Worm (Caenorhabditis elegans) whole organism, young adult: ENCODE results near the gene ddx-46.

Experiments
- B0019.2 ChIP-seq: fragments of 200-800 bp; sonication (Bioruptor generic); conservative IDR thresholded peaks from 2 replicates; pipeline ENCODE4 v1.3.6; 2022; ENCODE audit warnings: missing genetic modification reagents, missing genetic modification characterization, missing compliant biosample characterization
- B0035.1 ChIP-seq: sonication (generic microtip); optimal IDR thresholded peaks from 2 replicates; lab custom pipeline; 2016; ENCODE audit warnings: missing genetic modification characterization, mild to moderate bottlenecking, missing compliant biosample characterization, missing genotype, missing genetic modification reagents
- F33H1.4 ChIP-seq: fragments of 200-800 bp; sonication (Bioruptor generic); IDR thresholded peaks from 2 replicates; pipeline ENCODE4 v1.3.6; 2022; ENCODE audit warnings: missing genetic modification reagents, missing genetic modification characterization, missing compliant biosample characterization
- F37B4.10 ChIP-seq: fragments of 200-800 bp; sonication (Bioruptor generic); IDR thresholded peaks from 2 replicates; pipeline ENCODE4 v1.3.6; 2022; ENCODE audit warnings: missing genetic modification characterization, missing compliant biosample characterization
- F49E8.2 ChIP-seq: sonication (generic microtip); optimal IDR thresholded peaks from 3 replicates; lab custom pipeline; 2017; ENCODE audit warnings: missing genetic modification characterization, mild to moderate bottlenecking, missing compliant biosample characterization, antibody characterized with exemption, moderate library complexity; ENCODE audit not compliant: insufficient read depth
- F57A8.1 ChIP-seq: fragments of 200-800 bp; sonication (Bioruptor generic); optimal IDR thresholded peaks from 2 replicates; lab custom pipeline; 2018; ENCODE audit warnings: mild to moderate bottlenecking, missing genetic modification characterization, moderate library complexity, missing compliant biosample characterization
- T07F8.4 ChIP-seq: sonication (generic microtip); optimal IDR thresholded peaks from 2 replicates; lab custom pipeline; 2016; ENCODE audit warnings: mild to moderate bottlenecking, missing genetic modification characterization, moderate library complexity, missing compliant biosample characterization
- Y53G8AR.9 ChIP-seq: fragments of 200-800 bp; sonication (Bioruptor generic); conservative IDR thresholded peaks from 2 replicates; pipeline ENCODE4 v1.3.6; 2022; ENCODE audit warnings: missing genetic modification reagents, missing genetic modification characterization, missing compliant biosample characterization
- Y79H2A.3 ChIP-seq: fragments of 200-800 bp; sonication (Bioruptor generic); conservative IDR thresholded peaks from 2 replicates; pipeline ENCODE4 v1.3.6; 2022; ENCODE audit warnings: missing genetic modification reagents, missing genetic modification characterization, missing compliant biosample characterization
- akir-1 ChIP-seq: fragments of 200-800 bp; sonication (Bioruptor generic); optimal IDR thresholded peaks from 2 replicates; lab custom pipeline; 2018; ENCODE audit warnings: mild to moderate bottlenecking, missing genetic modification characterization, moderate library complexity, missing compliant biosample characterization
- aptf-3 ChIP-seq: fragments of 200-800 bp; sonication (Bioruptor generic); IDR thresholded peaks from 2 replicates; pipeline ENCODE4 v1.3.6; 2022; ENCODE audit warnings: missing genetic modification characterization, missing compliant biosample characterization
- attf-5 ChIP-seq: fragments of 200-800 bp; sonication (Bioruptor generic); optimal IDR thresholded peaks from 2 replicates; lab custom pipeline; 2018; ENCODE audit warnings: mild to moderate bottlenecking, missing genetic modification characterization, missing compliant biosample characterization
- bed-1 ChIP-seq: fragments of 200-800 bp; sonication (Bioruptor generic); IDR thresholded peaks from 2 replicates; pipeline ENCODE4 v1.3.6; 2022; ENCODE audit warnings: missing genetic modification reagents, missing genetic modification characterization, missing compliant biosample characterization
- cebp-1 ChIP-seq, 2 experiments: fragments of 200-800 bp in 1 of 2; sonication (Bioruptor generic) in 1 of 2; sonication (generic microtip) in 1 of 2; IDR thresholded peaks in 1 of 2; optimal IDR thresholded peaks in 1 of 2; 2 replicates each; pipeline versions ENCODE4 v1.3.6 to Lab custom; 2017 to 2022; ENCODE audit warnings: missing compliant biosample characterization in 2 of 2, missing genetic modification characterization in 2 of 2, mild to moderate bottlenecking in 1 of 2, missing genetic modification reagents in 1 of 2, moderate library complexity in 1 of 2
- cebp-2 ChIP-seq: fragments of 200-800 bp; sonication (Bioruptor generic); IDR thresholded peaks from 2 replicates; pipeline ENCODE4 v1.3.6; 2022; ENCODE audit warnings: missing genetic modification characterization, missing compliant biosample characterization
- ceh-100 ChIP-seq: fragments of 200-800 bp; sonication (Bioruptor generic); IDR thresholded peaks from 2 replicates; pipeline ENCODE4 v1.3.6; 2022; ENCODE audit warnings: missing genetic modification reagents, missing genetic modification characterization, missing compliant biosample characterization
- ceh-79 ChIP-seq: sonication (generic microtip); optimal IDR thresholded peaks from 2 replicates; lab custom pipeline; 2017; ENCODE audit warnings: mild to moderate bottlenecking, missing genetic modification characterization, missing compliant biosample characterization
- chd-7 ChIP-seq: sonication (generic microtip); optimal IDR thresholded peaks from 2 replicates; lab custom pipeline; 2016; ENCODE audit warnings: mild to moderate bottlenecking, missing genetic modification characterization, moderate library complexity, missing compliant biosample characterization
- dpl-1 ChIP-seq: fragments of 150-350 bp; optimal IDR thresholded peaks from 2 replicates; lab custom pipeline; 2014; ENCODE audit warnings: missing biosample characterization, missing genetic modification reagents, missing genetic modification characterization
- efl-1 ChIP-seq: fragments of 150-350 bp; optimal IDR thresholded peaks from 2 replicates; lab custom pipeline; 2014; ENCODE audit warnings: missing biosample characterization, missing genetic modification reagents, missing genetic modification characterization
- egl-18 ChIP-seq: fragments of 200-800 bp; sonication (Bioruptor generic); IDR thresholded peaks from 2 replicates; pipeline ENCODE4 v1.3.6; 2022; ENCODE audit warnings: missing genetic modification reagents, missing genetic modification characterization, missing compliant biosample characterization
- egrh-3 ChIP-seq: fragments of 200-800 bp; sonication (Bioruptor generic); IDR thresholded peaks from 2 replicates; pipeline ENCODE4 v1.3.6; 2022; ENCODE audit warnings: missing genetic modification reagents, missing genetic modification characterization, missing compliant biosample characterization
- ekl-4 ChIP-seq: fragments of 200-800 bp; sonication (Bioruptor generic); IDR thresholded peaks from 2 replicates; pipeline ENCODE4 v1.3.6; 2022; ENCODE audit warnings: missing genetic modification reagents, missing genetic modification characterization, missing compliant biosample characterization
- ets-4 ChIP-seq: fragments of 200-800 bp; sonication (Bioruptor generic); optimal IDR thresholded peaks from 2 replicates; lab custom pipeline; 2018; ENCODE audit warnings: mild to moderate bottlenecking, missing genetic modification characterization, missing compliant biosample characterization
- fkh-3 ChIP-seq: sonication (generic microtip); optimal IDR thresholded peaks from 2 replicates; lab custom pipeline; 2016; ENCODE audit warnings: mild to moderate bottlenecking, missing genetic modification characterization, missing compliant biosample characterization
- him-1 ChIP-seq: sonication (generic microtip); optimal IDR thresholded peaks from 2 replicates; lab custom pipeline; 2016; ENCODE audit warnings: missing genotype, missing genetic modification reagents, missing genetic modification characterization, missing compliant biosample characterization
- hmg-1.2 ChIP-seq: fragments of 200-800 bp; sonication (Bioruptor generic); IDR thresholded peaks from 2 replicates; pipeline ENCODE4 v1.3.6; 2022; ENCODE audit warnings: missing genetic modification reagents, missing genetic modification characterization, missing compliant biosample characterization
- lin-40 ChIP-seq: sonication (generic microtip); optimal IDR thresholded peaks from 2 replicates; lab custom pipeline; 2016; ENCODE audit warnings: missing genetic modification characterization, mild to moderate bottlenecking, missing compliant biosample characterization, missing genotype, missing genetic modification reagents
- lin-54 ChIP-seq: fragments of 200-800 bp; sonication (Bioruptor generic); optimal IDR thresholded peaks from 2 replicates; lab custom pipeline; 2018; ENCODE audit warnings: mild to moderate bottlenecking, missing genetic modification characterization, missing compliant biosample characterization
- lir-1 ChIP-seq: fragments of 200-800 bp; sonication (Bioruptor generic); conservative IDR thresholded peaks from 2 replicates; pipeline ENCODE4 v1.3.6; 2022; ENCODE audit warnings: missing genetic modification reagents, missing genetic modification characterization, missing compliant biosample characterization
- lsl-1 ChIP-seq: fragments of 200-800 bp; sonication (Bioruptor generic); optimal IDR thresholded peaks from 2 replicates; lab custom pipeline; 2018; ENCODE audit warnings: mild to moderate bottlenecking, missing genetic modification characterization, moderate library complexity, missing compliant biosample characterization
- madf-10 ChIP-seq: sonication (generic microtip); optimal IDR thresholded peaks from 2 replicates; lab custom pipeline; 2016; ENCODE audit warnings: mild to moderate bottlenecking, missing genetic modification characterization, missing compliant biosample characterization
- madf-8 ChIP-seq: fragments of 200-800 bp; sonication (Bioruptor generic); conservative IDR thresholded peaks from 2 replicates; pipeline ENCODE4 v1.3.6; 2022; ENCODE audit warnings: missing genetic modification reagents, missing genetic modification characterization, missing compliant biosample characterization
- mcd-1 ChIP-seq: fragments of 200-800 bp; sonication (Bioruptor generic); IDR thresholded peaks from 2 replicates; pipeline ENCODE4 v1.3.6; 2022; ENCODE audit warnings: missing genetic modification reagents, missing genetic modification characterization, missing compliant biosample characterization
- nhr-120 ChIP-seq: fragments of 200-800 bp; sonication (Bioruptor generic); IDR thresholded peaks from 2 replicates; pipeline ENCODE4 v1.3.6; 2022; ENCODE audit warnings: missing genetic modification characterization, missing compliant biosample characterization
- nhr-80 ChIP-seq: sonication (generic microtip); optimal IDR thresholded peaks from 2 replicates; lab custom pipeline; 2016; ENCODE audit warnings: missing genetic modification characterization, missing compliant biosample characterization
- pbrm-1 ChIP-seq: fragments of 200-800 bp; sonication (Bioruptor generic); IDR thresholded peaks from 2 replicates; pipeline ENCODE4 v1.3.6; 2022; ENCODE audit warnings: missing genetic modification reagents, missing genetic modification characterization, missing compliant biosample characterization
- pha-4 ChIP-seq: fragments of 150-350 bp; sonication (generic microtip); optimal IDR thresholded peaks from 2 replicates; lab custom pipeline; 2014; ENCODE audit warnings: missing biosample characterization, missing genetic modification reagents, missing genetic modification characterization
- rcor-1 ChIP-seq: fragments of 200-800 bp; sonication (Bioruptor generic); IDR thresholded peaks from 2 replicates; pipeline ENCODE4 v1.3.6; 2022; ENCODE audit warnings: missing genetic modification reagents, missing genetic modification characterization, missing compliant biosample characterization
- rpc-1 ChIP-seq, 2 experiments: fragments of 150-350 bp in 1 of 2; sonication (generic microtip) in 1 of 2; optimal IDR thresholded peaks; 2 replicates each; lab custom pipeline; 2014 to 2018; ENCODE audit warnings: missing biosample characterization in 1 of 2, missing genetic modification characterization in 1 of 2, missing genetic modification reagents in 1 of 2, missing genotype in 1 of 2
- sea-2 ChIP-seq: fragments of 200-800 bp; sonication (Bioruptor generic); IDR thresholded peaks from 2 replicates; pipeline ENCODE4 v1.3.6; 2022; ENCODE audit warnings: missing genetic modification characterization, missing compliant biosample characterization
- snpc-4 ChIP-seq, 5 experiments: fragments of 150-350 bp in 1 of 5; sonication (generic microtip) in 4 of 5; optimal IDR thresholded peaks; 2 replicates each; lab custom pipeline; 2014 to 2018; ENCODE audit warnings: missing genetic modification characterization in 5 of 5, missing biosample characterization in 3 of 5, antibody characterized with exemption in 2 of 5, mild to moderate bottlenecking in 2 of 5, missing compliant biosample characterization in 2 of 5, missing genotype in 2 of 5, moderate library complexity in 2 of 5, missing genetic modification reagents in 1 of 5
- sptf-2 ChIP-seq: fragments of 200-800 bp; sonication (Bioruptor generic); optimal IDR thresholded peaks from 2 replicates; lab custom pipeline; 2018; ENCODE audit warnings: mild to moderate bottlenecking, missing genetic modification characterization, missing compliant biosample characterization
- unc-62 ChIP-seq: fragments of 150-350 bp; optimal IDR thresholded peaks from 2 replicates; lab custom pipeline; 2014; ENCODE audit warnings: missing biosample characterization, missing genetic modification reagents, missing genetic modification characterization
- ztf-18 ChIP-seq: sonication (generic microtip); optimal IDR thresholded peaks from 2 replicates; lab custom pipeline; 2016; ENCODE audit warnings: missing genotype, mild to moderate bottlenecking, missing genetic modification characterization, missing compliant biosample characterization

ddx-46 gene

ce11 chrIV:1277067-1277466 is 32.4 kb downstream of the ddx-46 start (continued):
- no peak for TF ChIP-seq ets-4 (GFP tag; lab: Kevin White, UChicago)
- no peak for TF ChIP-seq sea-2
- TF ChIP-seq cebp-1 (GFP tag; IDR thresholded peaks at IDR 0.05; lab: Robert Waterston, UW) = no peak
- TF ChIP-seq cebp-1 (tag; optimal IDR thresholded peaks at IDR 0.05; lab: Kevin White, UChicago) = no peak

- TF ChIP-seq rcor-1 (GFP tag; lab: Robert Waterston, UW) = no peak
- no peak for TF ChIP-seq lin-40 (tag; lab: Kevin White, UChicago)
- TF ChIP-seq pha-4 (tag; lab: Kevin White, UChicago) = no peak
- TF ChIP-seq cebp-2 = no peak
- TF ChIP-seq F37B4.10 = no peak
- TF ChIP-seq lsl-1 (GFP tag; lab: Kevin White, UChicago) = peak; percentile 63
- no peak for TF ChIP-seq F57A8.1 (GFP tag; lab: Kevin White, UChicago)
- no peak for TF ChIP-seq sptf-2 (GFP tag; lab: Kevin White, UChicago)
- TF ChIP-seq nhr-120 (GFP tag; lab: Robert Waterston, UW) = no peak
- TF ChIP-seq madf-8 (GFP tag; lab: Robert Waterston, UW) = no peak
- no peak for TF ChIP-seq Y79H2A.3 (GFP tag; lab: Robert Waterston, UW)
- TF ChIP-seq egl-18 (GFP tag; lab: Robert Waterston, UW) = no peak
- no peak for TF ChIP-seq rpc-1 (optimal IDR thresholded peaks at IDR 0.05; lab: Kevin White, UChicago)
- no peak for TF ChIP-seq rpc-1 (tag; optimal IDR thresholded peaks at IDR 0.05; lab: Kevin White, UChicago)
- no peak for TF ChIP-seq cebp-1 (GFP tag; IDR thresholded peaks at IDR 0.05; lab: Robert Waterston, UW)
- TF ChIP-seq cebp-1 (tag; optimal IDR thresholded peaks at IDR 0.05; lab: Kevin White, UChicago) = peak; percentile 82
- TF ChIP-seq him-1 (tag; lab: Kevin White, UChicago) = no peak
- TF ChIP-seq mcd-1 (GFP tag; lab: Robert Waterston, UW) = 0 out of 2 replicates have a peak, but pooled peaks have one; percentile 11
- TF ChIP-seq akir-1 = no peak
- no peak for TF ChIP-seq ceh-79 (tag; lab: Kevin White, UChicago)
- no peak for TF ChIP-seq T07F8.4 (tag; lab: Kevin White, UChicago)
- no peak for TF ChIP-seq ztf-18 (tag; lab: Kevin White, UChicago)
- TF ChIP-seq Y53G8AR.9 (GFP tag; lab: Robert Waterston, UW) = no peak
- no peak for TF ChIP-seq egrh-3
- peak; percentile 89 for TF ChIP-seq B0019.2 (GFP tag; lab: Robert Waterston, UW)
- TF ChIP-seq bed-1 = no peak
- TF ChIP-seq madf-10 (tag; lab: Kevin White, UChicago) = no peak
- TF ChIP-seq lin-54 (GFP tag; lab: Kevin White, UChicago) = peak; percentile 18
- no peak for TF ChIP-seq chd-7 (tag; lab: Kevin White, UChicago)
- no peak for TF ChIP-seq F49E8.2 (tag; lab: Kevin White, UChicago)
- TF ChIP-seq pbrm-1 (GFP tag; lab: Robert Waterston, UW) = no peak
- no peak for TF ChIP-seq aptf-3 (GFP tag; lab: Robert Waterston, UW)
- TF ChIP-seq, all 124 proteins: peak for 5
Observed at ce11 chrIV:1275910-1276309, 33.5 kb downstream of the ddx-46 start.

- TF ChIP-seq ceh-100 (GFP tag; lab: Robert Waterston, UW) (0 out of 2 replicates have a peak, but pooled peaks have one; percentile 10), efl-1 (peak; percentile 52), dpl-1 (GFP tag; lab: Kevin White, UChicago) (peak; percentile 60), B0035.1 (no peak), lir-1 (GFP tag; lab: Robert Waterston, UW) (no peak), hmg-1.2 (GFP tag; lab: Robert Waterston, UW) (peak; percentile 99), nhr-80 (tag; lab: Kevin White, UChicago) (peak; percentile 18), ekl-4 (GFP tag; lab: Robert Waterston, UW) (peak; percentile 61), fkh-3 (no peak), attf-5 (GFP tag; lab: Kevin White, UChicago) (peak; percentile 87), snpc-4 (GFP tag; optimal IDR thresholded peaks at IDR 0.05; lab: Kevin White, UChicago) (no peak), snpc-4 (tag; optimal IDR thresholded peaks at IDR 0.05; lab: Kevin White, UChicago) (peak in 3 of 4 experiments; percentile 11 to 44 (median 38)), F37B4.10 (no peak), F33H1.4 (GFP tag; lab: Robert Waterston, UW) (peak; percentile 48), rpc-1 (optimal IDR thresholded peaks at IDR 0.05; lab: Kevin White, UChicago) (no peak), rpc-1 (tag; optimal IDR thresholded peaks at IDR 0.05; lab: Kevin White, UChicago) (no peak), unc-62 (no peak), egrh-3 (no peak; the same call in 1 of the 2 replicates)
Observed at ce11 chrIV:1274583-1274982, 34.9 kb downstream of the ddx-46 start, which contains the start of gene C09E9.1. Gene C09E9.1 (plus strand): TSS chrIV:1274868.
